Worm (Caenorhabditis elegans): Measurements from ENCODE around the gene tag-191.

Gene tag-191

DNA sequence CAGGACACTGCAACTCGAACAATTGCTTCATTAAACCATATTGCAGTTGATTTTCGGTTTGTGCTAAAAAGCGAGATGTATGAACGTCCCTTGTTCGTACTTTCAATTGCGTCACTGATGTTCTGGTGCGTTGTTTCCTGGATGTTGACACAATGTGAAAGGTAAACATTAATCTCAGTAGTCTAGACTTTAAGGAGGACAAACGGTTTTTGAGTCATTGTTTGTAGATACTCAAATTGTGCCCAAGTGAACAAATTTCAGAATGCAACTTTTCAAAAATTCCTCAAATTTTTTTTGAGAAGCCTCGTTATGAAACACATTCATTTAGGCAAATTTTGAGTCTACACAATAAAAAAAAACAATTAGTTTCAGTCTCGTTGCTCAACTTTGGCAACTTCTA lies 4.8 kb upstream of the tag-191 start:
- TF ChIP-seq hlh-13 (GFP tag; optimal IDR thresholded peaks at IDR 0.05) (no peak), eyg-1 (tag; optimal IDR thresholded peaks at IDR 0.05) (no peak), dve-1 (tag; optimal IDR thresholded peaks at IDR 0.05) (no peak), ref-2 (tag; optimal IDR thresholded peaks at IDR 0.05) (no peak), elt-4 (tag; optimal IDR thresholded peaks at IDR 0.05) (no peak), C08G9.2 (tag; optimal IDR thresholded peaks at IDR 0.05) (no peak), ceh-6 (GFP tag; optimal IDR thresholded peaks at IDR 0.05) (no peak), ets-4 (tag; optimal IDR thresholded peaks at IDR 0.05) (no peak), unc-86 (tag; optimal IDR thresholded peaks at IDR 0.05) (no peak), sox-4 (tag; optimal IDR thresholded peaks at IDR 0.05) (no peak)

DNA sequence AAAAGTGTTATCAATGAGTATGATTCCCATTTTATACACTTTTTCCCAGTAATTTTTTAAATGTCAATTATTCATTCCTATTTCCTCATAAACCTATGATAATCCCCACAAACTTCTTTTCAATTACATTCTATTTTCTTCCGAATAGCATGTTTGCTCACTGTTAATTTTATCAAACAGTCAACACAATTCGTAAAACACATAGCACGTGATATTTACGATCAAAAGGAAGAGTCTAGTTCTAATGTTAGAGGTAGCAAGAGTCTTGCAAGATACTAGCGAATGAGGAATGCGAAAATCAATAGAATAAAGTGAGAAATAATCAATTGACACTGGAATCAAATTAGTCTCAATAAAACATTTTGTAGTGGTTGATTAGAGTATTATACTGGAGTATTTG lies 3.2 kb upstream of the tag-191 start:
- no peak for TF ChIP-seq K09A11.1 (tag; optimal IDR thresholded peaks at IDR 0.05; ENCODE audit: insufficient read depth)
- no peak for TF ChIP-seq dmd-4 (tag; optimal IDR thresholded peaks at IDR 0.05; ENCODE audit: borderline replicate concordance)
- TF ChIP-seq rnt-1 (tag; optimal IDR thresholded peaks at IDR 0.05): no peak
- no peak for TF ChIP-seq K02D7.2 (tag; optimal IDR thresholded peaks at IDR 0.05)
- no peak for TF ChIP-seq C38D4.7 (GFP tag; optimal IDR thresholded peaks at IDR 0.05)

DNA sequence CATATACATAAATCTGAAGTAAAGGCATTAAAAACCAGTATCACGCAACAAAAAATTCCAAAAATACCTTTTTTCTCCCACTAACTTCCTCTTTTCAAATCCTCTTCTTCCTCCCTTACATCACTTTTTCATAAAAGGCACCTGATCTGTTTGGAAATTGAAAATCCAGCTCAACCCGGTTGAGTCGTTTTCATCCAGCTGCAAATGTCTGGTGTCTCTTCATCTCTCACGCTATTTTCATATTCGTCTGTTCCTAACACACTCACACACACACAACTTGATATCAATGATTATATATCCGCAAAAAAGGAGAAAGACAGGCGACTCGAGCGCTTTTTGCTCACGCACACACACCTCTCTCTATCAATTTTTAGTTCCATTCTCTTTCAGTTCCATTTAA lies 3.8 kb downstream of the tag-191 start:
- no peak for TF ChIP-seq hlh-30 (tag; optimal IDR thresholded peaks at IDR 0.05; ENCODE audit: insufficient read depth)
- TF ChIP-seq pha-4 (tag; optimal IDR thresholded peaks at IDR 0.05): no peak
- no peak for TF ChIP-seq zip-5 (tag; optimal IDR thresholded peaks at IDR 0.05)
- no peak for TF ChIP-seq nhr-232 (tag; optimal IDR thresholded peaks at IDR 0.05)

DNA sequence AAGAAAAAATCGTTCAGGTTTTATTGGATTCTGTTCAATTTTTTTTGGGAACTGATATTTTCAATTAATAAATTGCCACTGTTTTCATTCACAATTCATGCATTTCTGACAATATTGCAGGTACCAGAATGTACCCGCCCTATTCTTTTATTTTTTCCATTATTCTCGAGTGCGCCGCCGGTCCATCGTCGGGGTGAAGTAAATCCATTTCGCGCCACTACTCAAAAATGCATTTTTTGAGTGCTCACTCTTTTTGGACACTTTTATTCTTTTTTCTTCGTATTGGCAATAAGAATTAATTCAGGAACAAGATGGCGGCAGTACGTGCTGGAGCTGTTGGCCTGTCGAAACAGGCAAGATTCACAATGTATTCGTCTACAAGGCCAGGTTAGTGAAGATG lies 5.4 kb downstream of the tag-191 start, which contains the start of gene kcnl-4:
TSS of gene kcnl-4 (plus strand) at position 301 of the 400 bp plus-strand sequence.
- TF ChIP-seq pha-2 (tag; optimal IDR thresholded peaks at IDR 0.05) (no peak), ttx-3 (tag; optimal IDR thresholded peaks at IDR 0.05) (no peak), ceh-6 (GFP tag; optimal IDR thresholded peaks at IDR 0.05) (no peak), ceh-18 (tag; optimal IDR thresholded peaks at IDR 0.05) (no peak), mec-3 (tag; optimal IDR thresholded peaks at IDR 0.05; ENCODE audit: borderline replicate concordance) (no peak), odd-2 (tag; optimal IDR thresholded peaks at IDR 0.05) (no peak), npax-4 (tag; optimal IDR thresholded peaks at IDR 0.05) (no peak), lin-11 (tag; optimal IDR thresholded peaks at IDR 0.05) (no peak), hlh-8 (tag; optimal IDR thresholded peaks at IDR 0.05) (no peak), pag-3 (tag; optimal IDR thresholded peaks at IDR 0.05; ENCODE audit: borderline replicate concordance) (no peak), F13H6.1 (tag; optimal IDR thresholded peaks at IDR 0.05) (no peak), K02D7.2 (tag; optimal IDR thresholded peaks at IDR 0.05) (no peak), pat-9 (tag; optimal IDR thresholded peaks at IDR 0.05) (no peak), hlh-6 (tag; optimal IDR thresholded peaks at IDR 0.05) (no peak), nhr-11 (tag; optimal IDR thresholded peaks at IDR 0.05) (no peak), ceh-2 (tag; optimal IDR thresholded peaks at IDR 0.05) (no peak), ceh-45 (GFP tag; IDR thresholded peaks at IDR 0.05) (no peak), K09A11.1 (tag; optimal IDR thresholded peaks at IDR 0.05; ENCODE audit: insufficient read depth) (no peak)

DNA sequence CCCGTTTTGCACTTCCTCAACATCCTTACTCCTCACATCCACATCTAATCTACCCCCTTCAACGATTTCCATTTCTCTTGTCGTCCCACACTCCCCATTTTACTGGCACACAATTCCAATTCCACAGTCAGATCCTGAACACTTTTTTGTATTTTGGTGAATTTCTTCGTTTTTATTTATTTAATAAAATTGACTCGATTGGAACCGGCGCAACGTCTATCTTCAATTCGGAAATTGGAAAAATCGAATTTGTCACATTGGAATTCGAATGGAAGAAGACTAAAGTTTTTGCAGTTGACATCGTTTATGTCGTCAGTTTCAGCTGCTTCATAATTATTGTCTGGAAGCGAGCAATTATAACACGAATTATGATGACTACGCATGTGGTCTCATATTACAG lies 9.0 kb downstream of the tag-191 start:
- peak; percentile 65 for TF ChIP-seq unc-42 (tag; optimal IDR thresholded peaks at IDR 0.05)
- TF ChIP-seq ceh-31 (tag; optimal IDR thresholded peaks at IDR 0.05): no peak
